Worm (Caenorhabditis elegans) whole organism, young adult: ENCODE data around the gene slc-36.1.

Experiments
- B0019.2 ChIP-seq: fragments of 200-800 bp; sonication (Bioruptor generic); conservative IDR thresholded peaks from 2 replicates; pipeline ENCODE4 v1.3.6; 2022; ENCODE audit warnings: missing genetic modification reagents, missing genetic modification characterization, missing compliant biosample characterization
- B0336.3 ChIP-seq: fragments of 200-800 bp; sonication (Bioruptor generic); IDR thresholded peaks from 2 replicates; pipeline ENCODE4 v1.3.6; 2022; ENCODE audit warnings: missing genetic modification characterization, missing compliant biosample characterization
- D2030.7 ChIP-seq: fragments of 200-800 bp; sonication (Bioruptor generic); IDR thresholded peaks from 2 replicates; pipeline ENCODE4 v1.3.6; 2022; ENCODE audit warnings: missing genetic modification reagents, missing genetic modification characterization, missing compliant biosample characterization
- F10E7.11 ChIP-seq: sonication (generic microtip); optimal IDR thresholded peaks from 2 replicates; lab custom pipeline; 2017; ENCODE audit warnings: mild to moderate bottlenecking, missing genetic modification characterization, moderate library complexity, missing compliant biosample characterization
- F22D6.2 ChIP-seq: sonication (generic microtip); optimal IDR thresholded peaks from 2 replicates; lab custom pipeline; 2016; ENCODE audit warnings: mild to moderate bottlenecking, missing genetic modification characterization, missing compliant biosample characterization
- F37B4.10 ChIP-seq: fragments of 200-800 bp; sonication (Bioruptor generic); IDR thresholded peaks from 2 replicates; pipeline ENCODE4 v1.3.6; 2022; ENCODE audit warnings: missing genetic modification characterization, missing compliant biosample characterization
- F49E8.2 ChIP-seq: sonication (generic microtip); optimal IDR thresholded peaks from 3 replicates; lab custom pipeline; 2017; ENCODE audit warnings: missing genetic modification characterization, mild to moderate bottlenecking, missing compliant biosample characterization, antibody characterized with exemption, moderate library complexity; ENCODE audit not compliant: insufficient read depth
- F52B5.7 ChIP-seq: sonication (generic microtip); optimal IDR thresholded peaks from 2 replicates; lab custom pipeline; 2016; ENCODE audit warnings: mild to moderate bottlenecking, missing genetic modification characterization, missing compliant biosample characterization
- F57C9.4 ChIP-seq: sonication (generic microtip); optimal IDR thresholded peaks from 2 replicates; lab custom pipeline; 2017; ENCODE audit warnings: mild to moderate bottlenecking, missing genetic modification characterization, missing compliant biosample characterization
- aptf-3 ChIP-seq: fragments of 200-800 bp; sonication (Bioruptor generic); IDR thresholded peaks from 2 replicates; pipeline ENCODE4 v1.3.6; 2022; ENCODE audit warnings: missing genetic modification characterization, missing compliant biosample characterization
- bed-2 ChIP-seq: fragments of 200-800 bp; sonication (Bioruptor generic); IDR thresholded peaks from 2 replicates; pipeline ENCODE4 v1.3.6; 2022; ENCODE audit warnings: missing genetic modification reagents, missing genetic modification characterization, missing compliant biosample characterization
- ccch-3 ChIP-seq: fragments of 200-800 bp; sonication (Bioruptor generic); optimal IDR thresholded peaks from 2 replicates; lab custom pipeline; 2018; ENCODE audit warnings: mild to moderate bottlenecking, missing genetic modification characterization, missing compliant biosample characterization
- cebp-1 ChIP-seq, 2 experiments: fragments of 200-800 bp in 1 of 2; sonication (Bioruptor generic) in 1 of 2; sonication (generic microtip) in 1 of 2; IDR thresholded peaks in 1 of 2; optimal IDR thresholded peaks in 1 of 2; 2 replicates each; pipeline versions ENCODE4 v1.3.6 to Lab custom; 2017 to 2022; ENCODE audit warnings: missing compliant biosample characterization in 2 of 2, missing genetic modification characterization in 2 of 2, mild to moderate bottlenecking in 1 of 2, missing genetic modification reagents in 1 of 2, moderate library complexity in 1 of 2
- ceh-40 ChIP-seq: fragments of 200-800 bp; sonication (Bioruptor generic); IDR thresholded peaks from 2 replicates; pipeline ENCODE4 v1.3.6; 2022; ENCODE audit warnings: missing genetic modification characterization, missing compliant biosample characterization
- dpl-1 ChIP-seq: fragments of 150-350 bp; optimal IDR thresholded peaks from 2 replicates; lab custom pipeline; 2014; ENCODE audit warnings: missing biosample characterization, missing genetic modification reagents, missing genetic modification characterization
- efl-1 ChIP-seq: fragments of 150-350 bp; optimal IDR thresholded peaks from 2 replicates; lab custom pipeline; 2014; ENCODE audit warnings: missing biosample characterization, missing genetic modification reagents, missing genetic modification characterization
- egl-44 ChIP-seq: fragments of 200-800 bp; sonication (Bioruptor generic); IDR thresholded peaks from 2 replicates; pipeline ENCODE4 v1.3.6; 2022; ENCODE audit warnings: missing genetic modification reagents, missing genetic modification characterization, missing compliant biosample characterization
- hlh-26 ChIP-seq: fragments of 200-800 bp; sonication (Bioruptor generic); conservative IDR thresholded peaks from 2 replicates; pipeline ENCODE4 v1.3.6; 2022; ENCODE audit warnings: missing genetic modification reagents, missing genetic modification characterization, missing compliant biosample characterization
- hrde-1 ChIP-seq: sonication (generic microtip); optimal IDR thresholded peaks from 2 replicates; lab custom pipeline; 2016; ENCODE audit warnings: missing genetic modification characterization, mild to moderate bottlenecking, missing compliant biosample characterization, moderate library complexity, missing genotype, missing genetic modification reagents, borderline replicate concordance
- hsf-1 ChIP-seq: fragments of 200-800 bp; sonication (Bioruptor generic); IDR thresholded peaks from 2 replicates; pipeline ENCODE4 v1.3.6; 2022; ENCODE audit warnings: missing genetic modification reagents, missing genetic modification characterization, missing compliant biosample characterization
- lin-35 ChIP-seq, 3 experiments: fragments of 150-350 bp in 2 of 3; sonication (generic microtip) in 1 of 3; optimal IDR thresholded peaks; 2 replicates each; lab custom pipeline; 2014 to 2018; ENCODE audit warnings: missing biosample characterization in 3 of 3, missing genetic modification characterization in 3 of 3, missing genetic modification reagents in 3 of 3
- lin-40 ChIP-seq: sonication (generic microtip); optimal IDR thresholded peaks from 2 replicates; lab custom pipeline; 2016; ENCODE audit warnings: missing genetic modification characterization, mild to moderate bottlenecking, missing compliant biosample characterization, missing genotype, missing genetic modification reagents
- lsl-1 ChIP-seq: fragments of 200-800 bp; sonication (Bioruptor generic); optimal IDR thresholded peaks from 2 replicates; lab custom pipeline; 2018; ENCODE audit warnings: mild to moderate bottlenecking, missing genetic modification characterization, moderate library complexity, missing compliant biosample characterization
- madf-10 ChIP-seq: sonication (generic microtip); optimal IDR thresholded peaks from 2 replicates; lab custom pipeline; 2016; ENCODE audit warnings: mild to moderate bottlenecking, missing genetic modification characterization, missing compliant biosample characterization
- madf-8 ChIP-seq: fragments of 200-800 bp; sonication (Bioruptor generic); conservative IDR thresholded peaks from 2 replicates; pipeline ENCODE4 v1.3.6; 2022; ENCODE audit warnings: missing genetic modification reagents, missing genetic modification characterization, missing compliant biosample characterization
- mcd-1 ChIP-seq: fragments of 200-800 bp; sonication (Bioruptor generic); IDR thresholded peaks from 2 replicates; pipeline ENCODE4 v1.3.6; 2022; ENCODE audit warnings: missing genetic modification reagents, missing genetic modification characterization, missing compliant biosample characterization
- mxl-1 ChIP-seq: sonication (generic microtip); optimal IDR thresholded peaks from 2 replicates; lab custom pipeline; 2016; ENCODE audit warnings: missing genetic modification characterization, missing compliant biosample characterization
- nfyb-1 ChIP-seq: fragments of 200-800 bp; sonication (Bioruptor generic); IDR thresholded peaks from 2 replicates; pipeline ENCODE4 v1.3.6; 2022; ENCODE audit warnings: missing genetic modification reagents, missing genetic modification characterization, missing compliant biosample characterization
- pha-4 ChIP-seq: fragments of 150-350 bp; sonication (generic microtip); optimal IDR thresholded peaks from 2 replicates; lab custom pipeline; 2014; ENCODE audit warnings: missing biosample characterization, missing genetic modification reagents, missing genetic modification characterization
- rec-8 ChIP-seq, 2 experiments: sonication (generic microtip); optimal IDR thresholded peaks; 2 replicates each; lab custom pipeline; 2016; ENCODE audit warnings: mild to moderate bottlenecking in 2 of 2, missing genetic modification characterization in 2 of 2, missing genetic modification reagents in 2 of 2, missing genotype in 2 of 2, missing biosample characterization in 1 of 2, missing compliant biosample characterization in 1 of 2, moderate library complexity in 1 of 2
- repo-1 ChIP-seq: sonication (generic microtip); optimal IDR thresholded peaks from 2 replicates; lab custom pipeline; 2017; ENCODE audit warnings: mild to moderate bottlenecking, missing genetic modification characterization, missing compliant biosample characterization
- sea-2 ChIP-seq: fragments of 200-800 bp; sonication (Bioruptor generic); IDR thresholded peaks from 2 replicates; pipeline ENCODE4 v1.3.6; 2022; ENCODE audit warnings: missing genetic modification characterization, missing compliant biosample characterization
- snpc-1.3 ChIP-seq: sonication (generic microtip); optimal IDR thresholded peaks from 2 replicates; lab custom pipeline; 2017; ENCODE audit warnings: missing genetic modification characterization, mild to moderate bottlenecking, missing compliant biosample characterization, antibody characterized with exemption, moderate library complexity, missing genotype, missing genetic modification reagents; ENCODE audit not compliant: insufficient read depth
- snpc-3.4 ChIP-seq: sonication (generic microtip); optimal IDR thresholded peaks from 2 replicates; lab custom pipeline; 2017; ENCODE audit warnings: missing genetic modification characterization, mild to moderate bottlenecking, missing compliant biosample characterization, antibody characterized with exemption, moderate library complexity, missing genotype, missing genetic modification reagents
- somi-1 ChIP-seq: fragments of 200-800 bp; sonication (Bioruptor generic); optimal IDR thresholded peaks from 2 replicates; lab custom pipeline; 2018; ENCODE audit warnings: mild to moderate bottlenecking, missing genetic modification characterization, missing compliant biosample characterization
- tlf-1 ChIP-seq: fragments of 200-800 bp; sonication (Bioruptor generic); optimal IDR thresholded peaks from 2 replicates; lab custom pipeline; 2018; ENCODE audit warnings: mild to moderate bottlenecking, missing genetic modification characterization, missing compliant biosample characterization
- unc-130 ChIP-seq: sonication (generic microtip); optimal IDR thresholded peaks from 2 replicates; lab custom pipeline; 2016; ENCODE audit warnings: missing genetic modification reagents, missing genetic modification characterization, missing compliant biosample characterization
- ztf-18 ChIP-seq: sonication (generic microtip); optimal IDR thresholded peaks from 2 replicates; lab custom pipeline; 2016; ENCODE audit warnings: missing genotype, mild to moderate bottlenecking, missing genetic modification characterization, missing compliant biosample characterization
- ztf-25 ChIP-seq: fragments of 200-800 bp; sonication (Bioruptor generic); IDR thresholded peaks from 2 replicates; pipeline ENCODE4 v1.3.6; 2022; ENCODE audit warnings: missing genetic modification reagents, missing genetic modification characterization, missing compliant biosample characterization
- ztf-26 ChIP-seq: sonication (generic microtip); optimal IDR thresholded peaks from 2 replicates; lab custom pipeline; 2017; ENCODE audit warnings: missing genetic modification characterization, missing compliant biosample characterization

The slc-36.1 gene

ce11 chrIII:13268856-13269255 is 38.4 kb upstream of the slc-36.1 start, which contains the start of gene cpf-2 (continued):
- TF ChIP-seq ztf-18 (tag; lab: Kevin White, UChicago) (no peak), dpl-1 (GFP tag; lab: Kevin White, UChicago) (no peak), unc-130 (GFP tag; lab: Kevin White, UChicago) (peak; percentile 29), D2030.7 (GFP tag; lab: Robert Waterston, UW) (0 out of 2 replicates have a peak, but pooled peaks have one; percentile 24), bed-2 (GFP tag; lab: Robert Waterston, UW) (no peak), F57C9.4 (tag; lab: Kevin White, UChicago) (no peak), F22D6.2 (tag; lab: Kevin White, UChicago) (no peak), nfyb-1 (GFP tag; lab: Robert Waterston, UW) (peak; percentile 48; the same call in 1 of the 2 replicates), snpc-1.3 (peak; percentile 62), ccch-3 (no peak), mcd-1 (peak; percentile 70), sea-2 (GFP tag; lab: Robert Waterston, UW) (no peak), hrde-1 (tag; lab: Kevin White, UChicago) (peak; percentile 1), F10E7.11 (no peak), hlh-26 (no peak), pha-4 (tag; lab: Kevin White, UChicago) (no peak), F52B5.7 (tag; lab: Kevin White, UChicago) (no peak), lsl-1 (GFP tag; lab: Kevin White, UChicago) (peak; percentile 30), repo-1 (tag; lab: Kevin White, UChicago) (no peak), B0019.2 (GFP tag; lab: Robert Waterston, UW) (no peak), somi-1 (GFP tag; lab: Kevin White, UChicago) (no peak), ztf-26 (tag; lab: Kevin White, UChicago) (peak; percentile 22), madf-8 (GFP tag; lab: Robert Waterston, UW) (peak; percentile 31; the same call in 1 of the 2 replicates), ceh-40 (GFP tag; lab: Robert Waterston, UW) (peak; percentile 19; the same call in 1 of the 2 replicates), F37B4.10 (GFP tag; lab: Robert Waterston, UW) (no peak), cebp-1 (GFP tag; IDR thresholded peaks at IDR 0.05; lab: Robert Waterston, UW) (no peak), cebp-1 (tag; optimal IDR thresholded peaks at IDR 0.05; lab: Kevin White, UChicago) (peak; percentile 69), ztf-25 (GFP tag; lab: Robert Waterston, UW) (no peak), lin-35 (GFP tag; optimal IDR thresholded peaks at IDR 0.05; lab: Kevin White, UChicago) (peak in 1 of 3 experiments; percentile 35), snpc-3.4 (tag; lab: Kevin White, UChicago) (peak; percentile 45), tlf-1 (GFP tag; lab: Kevin White, UChicago) (peak; percentile 14), rec-8 (tag; optimal IDR thresholded peaks at IDR 0.05; lab: Kevin White, UChicago) (no peak), hsf-1 (GFP tag; lab: Robert Waterston, UW) (no peak), madf-10 (tag; lab: Kevin White, UChicago) (peak; percentile 23), F49E8.2 (tag; lab: Kevin White, UChicago) (peak; percentile 17)

ce11 chrIII:13270896-13271295 is 36.4 kb upstream of the slc-36.1 start:
- TF ChIP-seq efl-1 (GFP tag; lab: Kevin White, UChicago): no peak
- no peak for TF ChIP-seq mxl-1 (tag; lab: Kevin White, UChicago)
- peak; percentile 14 for TF ChIP-seq lin-40 (tag; lab: Kevin White, UChicago)
- no peak for TF ChIP-seq egl-44
- no peak for TF ChIP-seq aptf-3 (GFP tag; lab: Robert Waterston, UW)
- no peak for TF ChIP-seq lsl-1 (GFP tag; lab: Kevin White, UChicago)
- TF ChIP-seq B0336.3 (GFP tag; lab: Robert Waterston, UW): no peak
